Worm (Caenorhabditis elegans): ENCODE results near the gene frm-7.

Gene frm-7

DNA sequence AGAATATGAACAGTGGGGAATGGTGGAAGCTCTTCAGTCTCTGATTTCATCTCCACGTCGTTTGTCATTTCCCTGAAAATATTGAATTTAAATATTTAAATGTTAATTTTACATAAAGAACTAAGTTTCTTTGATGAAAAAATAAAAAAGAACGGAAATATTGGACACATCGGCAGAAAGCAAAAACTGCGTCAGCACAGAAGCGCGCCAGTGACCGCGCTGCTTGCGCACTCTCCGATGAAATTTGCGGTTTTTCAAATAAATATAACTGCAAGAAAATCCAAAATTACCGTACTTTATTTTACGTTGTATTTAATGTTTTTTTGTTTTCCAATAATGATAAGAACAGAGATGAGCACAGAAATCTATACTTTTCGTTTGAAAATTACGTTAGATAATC, 10.7 kb upstream of the frm-7 start, which contains the start of the genes srpa-68 and srh-16 (continued):
- TF ChIP-seq nhr-11 (tag; optimal IDR thresholded peaks at IDR 0.05) (no peak), npax-4 (tag; optimal IDR thresholded peaks at IDR 0.05) (peak; percentile 33), lim-6 (tag; optimal IDR thresholded peaks at IDR 0.05) (no peak), unc-3 (GFP tag; conservative IDR thresholded peaks at IDR 0.05) (peak; percentile 54; the same call in 1 of the 2 replicates), unc-3 (tag; optimal IDR thresholded peaks at IDR 0.05) (peak; percentile 8), K09A11.1 (tag; optimal IDR thresholded peaks at IDR 0.05; ENCODE audit: insufficient read depth) (peak; percentile 52), hlh-30 (tag; optimal IDR thresholded peaks at IDR 0.05; ENCODE audit: insufficient read depth) (no peak), C38D4.7 (GFP tag; optimal IDR thresholded peaks at IDR 0.05) (peak; percentile 49), pag-3 (tag; optimal IDR thresholded peaks at IDR 0.05; ENCODE audit: borderline replicate concordance) (no peak), lin-11 (tag; optimal IDR thresholded peaks at IDR 0.05) (peak; percentile 43), syd-9 (tag; optimal IDR thresholded peaks at IDR 0.05) (peak; percentile 38), ceh-34 (tag; optimal IDR thresholded peaks at IDR 0.05) (peak; percentile 58), pros-1 (tag; optimal IDR thresholded peaks at IDR 0.05) (no peak), ceh-48 (tag; optimal IDR thresholded peaks at IDR 0.05) (peak; percentile 62), gmeb-2 (tag; optimal IDR thresholded peaks at IDR 0.05) (peak; percentile 47), pat-9 (tag; optimal IDR thresholded peaks at IDR 0.05) (peak; percentile 51), ceh-14 (tag; optimal IDR thresholded peaks at IDR 0.05) (peak; percentile 57), ceh-19 (GFP tag; optimal IDR thresholded peaks at IDR 0.05) (no peak), hlh-13 (GFP tag; optimal IDR thresholded peaks at IDR 0.05) (peak; percentile 33), sox-2 (GFP tag; IDR thresholded peaks at IDR 0.05) (no peak), ceh-9 (tag; optimal IDR thresholded peaks at IDR 0.05) (no peak), hlh-6 (tag; optimal IDR thresholded peaks at IDR 0.05) (no peak), ref-2 (tag; optimal IDR thresholded peaks at IDR 0.05) (no peak), pqm-1 (tag; optimal IDR thresholded peaks at IDR 0.05) (no peak), ets-4 (tag; optimal IDR thresholded peaks at IDR 0.05) (no peak), eyg-1 (tag; optimal IDR thresholded peaks at IDR 0.05) (peak; percentile 29), hlh-8 (tag; optimal IDR thresholded peaks at IDR 0.05) (no peak), odd-2 (tag; optimal IDR thresholded peaks at IDR 0.05) (peak; percentile 60), ceh-30 (tag; optimal IDR thresholded peaks at IDR 0.05) (peak; percentile 72), mec-3 (tag; optimal IDR thresholded peaks at IDR 0.05; ENCODE audit: borderline replicate concordance) (no peak), ttx-3 (tag; optimal IDR thresholded peaks at IDR 0.05) (peak; percentile 68), rnt-1 (tag; optimal IDR thresholded peaks at IDR 0.05) (peak; percentile 79), ztf-16 (tag; optimal IDR thresholded peaks at IDR 0.05) (peak; percentile 28), sox-4 (tag; optimal IDR thresholded peaks at IDR 0.05) (peak; percentile 45), hlh-15 (tag; optimal IDR thresholded peaks at IDR 0.05) (peak; percentile 64), K02D7.2 (tag; optimal IDR thresholded peaks at IDR 0.05) (peak; percentile 42), ama-1 (optimal IDR thresholded peaks at IDR 0.05) (no peak), ahr-1 (tag; optimal IDR thresholded peaks at IDR 0.05) (peak; percentile 15), unc-42 (tag; optimal IDR thresholded peaks at IDR 0.05) (peak; percentile 44), ceh-45 (GFP tag; IDR thresholded peaks at IDR 0.05) (peak; percentile 59; the same call in 1 of the 2 replicates), dve-1 (tag; optimal IDR thresholded peaks at IDR 0.05) (no peak), pha-2 (tag; optimal IDR thresholded peaks at IDR 0.05) (peak; percentile 65), fax-1 (tag; optimal IDR thresholded peaks at IDR 0.05) (no peak), C08G9.2 (tag; optimal IDR thresholded peaks at IDR 0.05) (peak; percentile 33), ceh-22 (tag; optimal IDR thresholded peaks at IDR 0.05) (no peak), T23F11.4 (GFP tag; optimal IDR thresholded peaks at IDR 0.05) (no peak), Y22D7AL.16 (tag; optimal IDR thresholded peaks at IDR 0.05) (peak; percentile 33)
